Fruit fly (Drosophila melanogaster) whole organism, embryonic: ENCODE data around the gene CG1138.

Source experiments
- Asciz ChIP-seq: fragments of 200-800 bp; sonication (Bioruptor generic); optimal IDR thresholded peaks from 2 replicates; lab custom pipeline; 2017; ENCODE audit warnings: missing biosample characterization, mild to moderate bottlenecking, missing genetic modification characterization, missing genetic modification reagents
- BEAF-32 ChIP-seq: fragments of 200-800 bp; sonication (Bioruptor generic); optimal IDR thresholded peaks from 3 replicates; lab custom pipeline; 2017; ENCODE audit warnings: missing biosample characterization, missing genetic modification characterization, mild to moderate bottlenecking, moderate library complexity, missing genetic modification reagents
- CG10267 ChIP-seq: fragments of 200-800 bp; sonication (Bioruptor generic); optimal IDR thresholded peaks from 2 replicates; lab custom pipeline; 2018; ENCODE audit warnings: missing biosample characterization, mild to moderate bottlenecking, missing genetic modification characterization, moderate library complexity
- CG10274 ChIP-seq: fragments of 200-800 bp; sonication (Bioruptor generic); optimal IDR thresholded peaks from 3 replicates; lab custom pipeline; 2017; ENCODE audit warnings: missing biosample characterization, mild to moderate bottlenecking, missing genetic modification characterization
- CG11504 ChIP-seq: fragments of 200-800 bp; sonication (Bioruptor generic); optimal IDR thresholded peaks from 3 replicates; lab custom pipeline; 2019; ENCODE audit warnings: missing biosample characterization, mild to moderate bottlenecking, missing genetic modification characterization, moderate library complexity
- CG12236 ChIP-seq: fragments of 200-800 bp; sonication (Bioruptor generic); optimal IDR thresholded peaks from 2 replicates; lab custom pipeline; 2016; ENCODE audit warnings: missing biosample characterization, missing genetic modification characterization
- CG12942 ChIP-seq: fragments of 200-800 bp; sonication (Bioruptor generic); optimal IDR thresholded peaks from 3 replicates; lab custom pipeline; 2016; ENCODE audit warnings: missing biosample characterization, missing genetic modification characterization
- CG13287 ChIP-seq: fragments of 200-800 bp; sonication (Bioruptor generic); IDR thresholded peaks from 2 replicates; pipeline ENCODE4 v1.3.6; 2022; ENCODE audit warnings: missing biosample characterization, missing genetic modification characterization; ENCODE audit not compliant: partially characterized antibody
- CG17186 ChIP-seq: fragments of 200-800 bp; sonication (Bioruptor generic); optimal IDR thresholded peaks from 3 replicates; lab custom pipeline; 2017; ENCODE audit warnings: missing biosample characterization, missing genetic modification reagents, missing genetic modification characterization
- CG1792 ChIP-seq: fragments of 200-800 bp; sonication (Bioruptor generic); optimal IDR thresholded peaks from 2 replicates; lab custom pipeline; 2016; ENCODE audit warnings: missing biosample characterization, missing genetic modification characterization
- CG2199 ChIP-seq: fragments of 200-800 bp; sonication (Bioruptor generic); IDR thresholded peaks from 3 replicates; pipeline ENCODE4 v1.3.6; 2022; ENCODE audit warnings: missing biosample characterization, missing genetic modification characterization
- CG2202 ChIP-seq: fragments of 200-800 bp; sonication (Bioruptor generic); optimal IDR thresholded peaks from 2 replicates; lab custom pipeline; 2018; ENCODE audit warnings: missing biosample characterization, mild to moderate bottlenecking, missing genetic modification characterization
- CG3847 ChIP-seq: fragments of 200-800 bp; sonication (Bioruptor generic); IDR thresholded peaks from 2 replicates; pipeline ENCODE4 v1.3.6; 2022; ENCODE audit warnings: missing biosample characterization, missing genetic modification characterization
- CG6689 ChIP-seq: fragments of 200-800 bp; sonication (Bioruptor generic); IDR thresholded peaks from 2 replicates; pipeline ENCODE4 v1.3.6; 2022; ENCODE audit warnings: missing biosample characterization, missing genetic modification characterization
- CG7928 ChIP-seq: fragments of 200-800 bp; sonication (Bioruptor generic); optimal IDR thresholded peaks from 2 replicates; lab custom pipeline; 2017; ENCODE audit warnings: missing biosample characterization, mild to moderate bottlenecking, missing genetic modification characterization
- CG8089 ChIP-seq: fragments of 200-800 bp; sonication (Bioruptor generic); optimal IDR thresholded peaks from 3 replicates; lab custom pipeline; 2016; ENCODE audit warnings: missing biosample characterization, missing genetic modification characterization
- CG8924 ChIP-seq: fragments of 200-800 bp; optimal IDR thresholded peaks from 3 replicates; lab custom pipeline; 2019; ENCODE audit warnings: missing biosample characterization, mild to moderate bottlenecking, missing genetic modification characterization, moderate library complexity
- CG9797 ChIP-seq: fragments of 200-800 bp; sonication (Bioruptor generic); optimal IDR thresholded peaks from 3 replicates; lab custom pipeline; 2018; ENCODE audit warnings: missing biosample characterization, mild to moderate bottlenecking, missing genetic modification characterization
- CG9932 ChIP-seq: fragments of 200-800 bp; sonication (Bioruptor generic); IDR thresholded peaks from 2 replicates; pipeline ENCODE4 v1.3.6; 2022; ENCODE audit warnings: missing biosample characterization, missing genetic modification characterization
- CHES-1-like ChIP-seq: fragments of 200-800 bp; sonication (Bioruptor generic); optimal IDR thresholded peaks from 2 replicates; lab custom pipeline; 2016; ENCODE audit warnings: missing biosample characterization, missing genetic modification characterization
- Dek ChIP-seq: fragments of 200-800 bp; sonication (Bioruptor generic); optimal IDR thresholded peaks from 3 replicates; lab custom pipeline; 2019; ENCODE audit warnings: missing biosample characterization, mild to moderate bottlenecking, missing genetic modification characterization, moderate library complexity
- GATAe ChIP-seq: fragments of 200-800 bp; sonication (Bioruptor generic); conservative IDR thresholded peaks from 2 replicates; pipeline ENCODE4 v1.3.6; 2022; ENCODE audit warnings: missing biosample characterization, missing genetic modification characterization
- HLH3B ChIP-seq: fragments of 200-800 bp; sonication (Bioruptor generic); IDR thresholded peaks from 2 replicates; pipeline ENCODE4 v1.3.6; 2022; ENCODE audit warnings: missing biosample characterization, missing genetic modification characterization
- HLH54F ChIP-seq: fragments of 200-800 bp; sonication (Bioruptor generic); optimal IDR thresholded peaks from 3 replicates; lab custom pipeline; 2016; ENCODE audit warnings: missing biosample characterization, missing genetic modification characterization
- HmgZ ChIP-seq: fragments of 200-800 bp; sonication (Bioruptor generic); optimal IDR thresholded peaks from 2 replicates; lab custom pipeline; 2018; ENCODE audit warnings: missing biosample characterization, mild to moderate bottlenecking, missing genetic modification characterization
- Hmr ChIP-seq: fragments of 200-800 bp; sonication (Bioruptor generic); optimal IDR thresholded peaks from 3 replicates; lab custom pipeline; 2017; ENCODE audit warnings: mild to moderate bottlenecking, missing biosample characterization, missing genetic modification reagents, missing genetic modification characterization
- MBD-R2 ChIP-seq: fragments of 200-800 bp; sonication (Bioruptor generic); IDR thresholded peaks from 2 replicates; pipeline ENCODE4 v1.3.6; 2022; ENCODE audit warnings: missing biosample characterization, missing genetic modification characterization
- Max ChIP-seq: fragments of 200-800 bp; sonication (Bioruptor generic); optimal IDR thresholded peaks from 2 replicates; lab custom pipeline; 2016; ENCODE audit warnings: missing biosample characterization, mild to moderate bottlenecking, missing genetic modification characterization
- Med ChIP-seq: fragments of 200-800 bp; sonication (Bioruptor generic); peaks from one replicate; lab custom pipeline; 2016; ENCODE audit warnings: missing biosample characterization, missing genetic modification characterization, mild to moderate bottlenecking, inconsistent platforms, moderate library complexity
- Neu2 ChIP-seq: fragments of 200-800 bp; sonication (Bioruptor generic); optimal IDR thresholded peaks from 3 replicates; lab custom pipeline; 2016; ENCODE audit warnings: missing biosample characterization, missing genetic modification characterization, borderline replicate concordance
- Nf-YB ChIP-seq: fragments of 200-800 bp; sonication (Bioruptor generic); optimal IDR thresholded peaks from 3 replicates; lab custom pipeline; 2019; ENCODE audit warnings: missing biosample characterization, mild to moderate bottlenecking, missing genetic modification characterization, moderate library complexity
- Scr ChIP-seq: fragments of 200-800 bp; sonication (Bioruptor generic); IDR thresholded peaks from 2 replicates; pipeline ENCODE4 v1.3.6; 2022; ENCODE audit warnings: missing biosample characterization, missing genetic modification characterization; ENCODE audit not compliant: partially characterized antibody
- Sry-β ChIP-seq: fragments of 200-800 bp; sonication (Bioruptor generic); optimal IDR thresholded peaks from 2 replicates; lab custom pipeline; 2018; ENCODE audit warnings: missing biosample characterization, mild to moderate bottlenecking, missing genetic modification characterization, moderate library complexity
- Sry-δ ChIP-seq: fragments of 200-800 bp; sonication (Bioruptor generic); optimal IDR thresholded peaks from 2 replicates; lab custom pipeline; 2016; ENCODE audit warnings: missing biosample characterization, missing genetic modification characterization
- Stat92E ChIP-seq, 3 experiments: fragments of >200 bp in 2 of 3; fragments of 200-800 bp in 1 of 3; sonication (Bioruptor generic) in 1 of 3; optimal IDR thresholded peaks; 2 replicates each; lab custom pipeline; 2017 to 2019; ENCODE audit warnings: missing biosample characterization in 3 of 3, missing genetic modification characterization in 3 of 3, mild to moderate bottlenecking in 1 of 3, moderate library complexity in 1 of 3
- Xbp1 ChIP-seq: fragments of 200-800 bp; sonication (Bioruptor generic); optimal IDR thresholded peaks from 3 replicates; lab custom pipeline; 2016; ENCODE audit warnings: missing biosample characterization, mild to moderate bottlenecking, missing genetic modification characterization
- aop ChIP-seq: fragments of 200-800 bp; sonication (Bioruptor generic); IDR thresholded peaks from 2 replicates; pipeline ENCODE4 v1.3.6; 2022; ENCODE audit warnings: missing biosample characterization, missing genetic modification characterization
- ato ChIP-seq: fragments of 200-800 bp; sonication (Bioruptor generic); IDR thresholded peaks from 2 replicates; pipeline ENCODE4 v1.3.6; 2022; ENCODE audit warnings: missing biosample characterization, missing genetic modification characterization; ENCODE audit not compliant: partially characterized antibody
- bbx ChIP-seq: fragments of 200-800 bp; sonication (Bioruptor generic); IDR thresholded peaks from 2 replicates; pipeline ENCODE4 v1.3.6; 2022; ENCODE audit warnings: missing biosample characterization, missing genetic modification characterization; ENCODE audit not compliant: partially characterized antibody
- bigmax ChIP-seq: fragments of 200-800 bp; sonication (Bioruptor generic); optimal IDR thresholded peaks from 2 replicates; lab custom pipeline; 2018; ENCODE audit warnings: missing biosample characterization, mild to moderate bottlenecking, missing genetic modification characterization
- dm ChIP-seq: fragments of 200-800 bp; sonication (Bioruptor generic); optimal IDR thresholded peaks from 3 replicates; lab custom pipeline; 2016; ENCODE audit warnings: missing biosample characterization, missing genetic modification characterization
- ftz-f1 ChIP-seq: fragments of 200-800 bp; sonication (Bioruptor generic); optimal IDR thresholded peaks from 2 replicates; lab custom pipeline; 2016; ENCODE audit warnings: missing biosample characterization, missing genetic modification characterization
- mld ChIP-seq: fragments of 200-800 bp; sonication (Bioruptor generic); IDR thresholded peaks from 3 replicates; pipeline ENCODE4 v1.3.6; 2022; ENCODE audit warnings: missing biosample characterization, missing genetic modification characterization; ENCODE audit not compliant: partially characterized antibody
- onecut ChIP-seq: fragments of 200-800 bp; sonication (Bioruptor generic); IDR thresholded peaks from 2 replicates; pipeline ENCODE4 v1.3.6; 2022; ENCODE audit warnings: missing biosample characterization, missing genetic modification characterization
- pho ChIP-seq: fragments of 200-800 bp; sonication (Bioruptor generic); optimal IDR thresholded peaks from 2 replicates; lab custom pipeline; 2016; ENCODE audit warnings: missing biosample characterization, missing genetic modification characterization
- sens ChIP-seq: fragments of 200-800 bp; sonication (Bioruptor generic); peaks from one replicate; lab custom pipeline; 2016; ENCODE audit warnings: missing biosample characterization, missing genetic modification characterization
- vvl ChIP-seq: fragments of 200-800 bp; sonication (Bioruptor generic); IDR thresholded peaks from 2 replicates; pipeline ENCODE4 v1.3.6; 2022; ENCODE audit warnings: missing biosample characterization, missing genetic modification characterization
- wdn ChIP-seq: fragments of 200-800 bp; sonication (Bioruptor generic); IDR thresholded peaks from 2 replicates; pipeline ENCODE4 v1.3.6; 2022; ENCODE audit warnings: missing biosample characterization, missing genetic modification characterization

Gene CG1138

DNA sequence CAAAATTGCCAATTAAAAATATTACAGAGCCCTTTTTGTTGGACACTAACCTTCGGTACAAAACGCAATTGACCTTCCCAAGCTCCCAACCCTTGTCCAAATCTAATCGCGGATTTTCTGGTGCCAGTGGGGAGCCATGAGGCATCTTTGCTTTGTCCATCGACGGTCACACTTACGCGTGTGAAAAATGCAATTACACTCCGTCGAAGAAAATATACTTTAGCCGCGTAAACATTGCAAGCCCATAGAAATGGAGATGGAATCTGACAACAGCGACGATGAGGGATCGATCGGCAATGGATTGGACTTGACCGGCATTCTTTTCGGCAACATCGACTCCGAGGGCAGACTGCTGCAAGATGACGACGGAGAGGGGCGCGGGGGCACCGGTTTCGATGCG is 48.9 kb upstream of the CG1138 start, which contains the start of gene Taf1 (continued):
- TF ChIP-seq Max (GFP tag; lab: Kevin White, UChicago) (peak; percentile 5), Xbp1 (GFP tag; lab: Kevin White, UChicago) (peak; percentile 19), Scr (GFP tag; lab: Robert Waterston, UW) (peak; percentile 37; the same call in 1 of the 2 replicates), BEAF-32 (peak; percentile 47), Dek (tag; lab: Kevin White, UChicago) (peak; percentile 24), CG7928 (GFP tag; lab: Kevin White, UChicago) (peak; percentile 26), Sry-β (GFP tag; lab: Kevin White, UChicago) (no peak), CG9797 (GFP tag; lab: Kevin White, UChicago) (peak; percentile 94), dm (GFP tag; lab: Kevin White, UChicago) (peak; percentile 25), CG8924 (tag; lab: Kevin White, UChicago) (no peak), CG10267 (tag; lab: Kevin White, UChicago) (no peak), GATAe (peak; percentile 72; the same call in 1 of the 2 replicates), bigmax (GFP tag; lab: Kevin White, UChicago) (peak; percentile 28), wdn (GFP tag; lab: Robert Waterston, UW) (no peak), Hmr (GFP tag; lab: Kevin White, UChicago) (no peak), HmgZ (tag; lab: Kevin White, UChicago) (peak; percentile 64), CG10274 (GFP tag; lab: Kevin White, UChicago) (no peak), CG12236 (GFP tag; lab: Kevin White, UChicago) (no peak), mld (GFP tag; lab: Robert Waterston, UW) (0 out of 3 replicates have a peak, but pooled peaks have one; percentile 13), CG17186 (GFP tag; lab: Kevin White, UChicago) (peak; percentile 82), ato (GFP tag; lab: Robert Waterston, UW) (0 out of 2 replicates have a peak, but pooled peaks have one; percentile 32), HLH3B (GFP tag; lab: Robert Waterston, UW) (no peak), Stat92E (GFP tag; optimal IDR thresholded peaks at IDR 0.05; lab: Kevin White, UChicago) (peak in 1 of 3 experiments; percentile 27), CHES-1-like (no peak), CG8089 (GFP tag; lab: Kevin White, UChicago) (no peak), CG11504 (tag; lab: Kevin White, UChicago) (no peak), CG2202 (tag; lab: Kevin White, UChicago) (no peak), Med (GFP tag; lab: Kevin White, UChicago) (peak; percentile 79), MBD-R2 (peak; percentile 95), Nf-YB (GFP tag; lab: Kevin White, UChicago) (no peak), CG3847 (GFP tag; lab: Robert Waterston, UW) (peak; percentile 56), vvl (GFP tag; lab: Robert Waterston, UW) (peak; percentile 24; the same call in 1 of the 2 replicates), Asciz (GFP tag; lab: Kevin White, UChicago) (no peak), CG2199 (GFP tag; lab: Robert Waterston, UW) (peak; percentile 90), HLH54F (GFP tag; lab: Kevin White, UChicago) (no peak), CG9932 (GFP tag; lab: Robert Waterston, UW) (peak; percentile 23; the same call in 1 of the 2 replicates), ftz-f1 (GFP tag; lab: Kevin White, UChicago) (peak; percentile 99), CG12942 (no peak), Neu2 (GFP tag; lab: Kevin White, UChicago) (no peak), sens (GFP tag; lab: Kevin White, UChicago) (no peak), CG13287 (GFP tag; lab: Robert Waterston, UW) (peak; percentile 52), Sry-δ (peak; percentile 44), aop (no peak), CG1792 (GFP tag; lab: Kevin White, UChicago) (no peak), onecut (no peak), pho (peak; percentile 10), CG6689 (GFP tag; lab: Robert Waterston, UW) (no peak), bbx (0 out of 2 replicates have a peak, but pooled peaks have one; percentile 19)
